Fruit fly (Drosophila melanogaster): ENCODE measurements around the gene Atg1.

The Atg1 gene

DNA sequence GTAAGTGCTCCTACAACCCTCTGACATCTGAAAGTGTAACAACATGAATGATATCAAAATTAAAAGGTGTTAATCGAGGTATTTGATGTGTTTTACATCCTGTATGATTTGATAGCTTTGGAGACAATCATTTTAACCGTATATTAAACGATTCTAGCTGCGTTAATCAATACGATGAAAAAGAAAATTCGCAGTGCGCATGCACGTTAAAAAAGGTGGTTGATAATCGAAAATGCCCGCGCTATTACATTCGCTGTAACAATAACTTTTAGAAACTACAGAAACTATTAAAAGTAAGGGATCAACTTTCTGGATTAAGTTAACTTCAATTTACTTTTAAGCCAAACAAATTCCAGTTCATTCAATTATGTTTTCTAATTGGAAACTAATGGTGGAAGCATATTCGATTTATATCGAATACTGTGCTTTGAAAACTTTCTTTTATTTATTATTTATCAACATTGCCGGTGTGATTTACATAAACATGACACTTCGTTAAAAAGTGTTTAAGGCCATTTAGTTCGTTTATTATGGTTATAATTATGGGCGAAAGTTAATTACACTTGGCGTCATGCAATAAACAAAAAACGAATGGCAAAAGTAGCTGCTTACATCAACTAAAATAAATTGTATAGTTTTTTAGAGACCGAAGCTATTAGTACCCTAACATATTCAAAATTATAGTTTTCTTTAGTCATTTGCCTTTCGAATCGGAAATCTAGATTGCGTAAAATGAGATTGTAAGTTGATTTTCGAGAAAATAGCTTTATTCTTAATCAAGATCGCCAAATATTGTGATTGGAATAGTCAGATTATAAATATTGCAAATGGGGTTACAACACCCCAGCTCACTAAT, 56.0 kb downstream of the Atg1 start:
- TF ChIP-seq Vsx2 (GFP tag; optimal IDR thresholded peaks at IDR 0.05; ENCODE audit: partially characterized antibody) (no peak), Myc (optimal IDR thresholded peaks at IDR 0.05) (no peak), Rel (GFP tag; optimal IDR thresholded peaks at IDR 0.05) (no peak), Rel (tag; optimal IDR thresholded peaks at IDR 0.05) (no peak), psq (GFP tag; optimal IDR thresholded peaks at IDR 0.05) (no peak), brk (GFP tag; optimal IDR thresholded peaks at IDR 0.05) (no peak), fru (GFP tag; optimal IDR thresholded peaks at IDR 0.05) (no peak), CrebA (GFP tag; optimal IDR thresholded peaks at IDR 0.05; ENCODE audit: borderline replicate concordance) (no peak), usp (GFP tag; optimal IDR thresholded peaks at IDR 0.05) (no peak), h (GFP tag; optimal IDR thresholded peaks at IDR 0.05) (no peak), sv (GFP tag; optimal IDR thresholded peaks at IDR 0.05) (no peak), CG9705 (GFP tag; optimal IDR thresholded peaks at IDR 0.05) (no peak), lola (GFP tag; optimal IDR thresholded peaks at IDR 0.05) (no peak), br (GFP tag; optimal IDR thresholded peaks at IDR 0.05) (no peak), GATAd (GFP tag; optimal IDR thresholded peaks at IDR 0.05) (no peak), Sp1 (GFP tag; optimal IDR thresholded peaks at IDR 0.05) (no peak), Abd-B (GFP tag; optimal IDR thresholded peaks at IDR 0.05) (no peak), Hr83 (GFP tag; optimal IDR thresholded peaks at IDR 0.05; ENCODE audit: poor library complexity, severe bottlenecking) (no peak), jim (GFP tag; optimal IDR thresholded peaks at IDR 0.05) (no peak), CG32264 (GFP tag; optimal IDR thresholded peaks at IDR 0.05) (no peak), Hnf4 (GFP tag; optimal IDR thresholded peaks at IDR 0.05) (no peak)

DNA sequence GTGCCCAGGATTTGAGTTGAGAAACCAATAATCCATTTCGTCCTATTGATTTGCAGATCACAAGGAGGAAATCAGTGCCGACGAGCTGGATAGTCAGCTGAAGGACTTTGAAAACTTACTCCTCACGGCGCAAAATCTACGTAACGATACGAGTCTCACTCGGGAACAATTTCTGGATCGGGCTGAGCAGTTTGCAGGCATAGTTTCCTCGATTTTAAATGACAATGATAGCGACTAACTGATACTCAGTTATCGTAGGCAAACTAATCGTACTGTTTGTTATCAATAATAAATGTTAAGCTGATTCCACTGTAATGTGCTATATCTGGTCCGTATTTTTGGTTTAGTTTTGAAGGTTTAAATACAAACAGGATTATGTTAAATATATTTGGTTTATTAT, 58.7 kb downstream of the Atg1 start:
- no peak for TF ChIP-seq woc (GFP tag; optimal IDR thresholded peaks at IDR 0.05)
- no peak for TF ChIP-seq Jra (GFP tag; optimal IDR thresholded peaks at IDR 0.05)
- no peak for TF ChIP-seq Hr78 (GFP tag; optimal IDR thresholded peaks at IDR 0.05)
- TF ChIP-seq GATAd (GFP tag; optimal IDR thresholded peaks at IDR 0.05): no peak
- no peak for TF ChIP-seq rgr (GFP tag; optimal IDR thresholded peaks at IDR 0.05)
- TF ChIP-seq jim (GFP tag; optimal IDR thresholded peaks at IDR 0.05): no peak
- no peak for TF ChIP-seq br (GFP tag; optimal IDR thresholded peaks at IDR 0.05)
- TF ChIP-seq HLH106 (tag; optimal IDR thresholded peaks at IDR 0.05): no peak
- no peak for TF ChIP-seq dmrt93B (GFP tag; optimal IDR thresholded peaks at IDR 0.05)
- TF ChIP-seq Rel (GFP tag; optimal IDR thresholded peaks at IDR 0.05): no peak
- TF ChIP-seq Rel (tag; optimal IDR thresholded peaks at IDR 0.05): no peak
- TF ChIP-seq CG9705 (GFP tag; optimal IDR thresholded peaks at IDR 0.05): no peak
- TF ChIP-seq Myc (optimal IDR thresholded peaks at IDR 0.05): no peak
- TF ChIP-seq Hnf4 (GFP tag; optimal IDR thresholded peaks at IDR 0.05): no peak

DNA sequence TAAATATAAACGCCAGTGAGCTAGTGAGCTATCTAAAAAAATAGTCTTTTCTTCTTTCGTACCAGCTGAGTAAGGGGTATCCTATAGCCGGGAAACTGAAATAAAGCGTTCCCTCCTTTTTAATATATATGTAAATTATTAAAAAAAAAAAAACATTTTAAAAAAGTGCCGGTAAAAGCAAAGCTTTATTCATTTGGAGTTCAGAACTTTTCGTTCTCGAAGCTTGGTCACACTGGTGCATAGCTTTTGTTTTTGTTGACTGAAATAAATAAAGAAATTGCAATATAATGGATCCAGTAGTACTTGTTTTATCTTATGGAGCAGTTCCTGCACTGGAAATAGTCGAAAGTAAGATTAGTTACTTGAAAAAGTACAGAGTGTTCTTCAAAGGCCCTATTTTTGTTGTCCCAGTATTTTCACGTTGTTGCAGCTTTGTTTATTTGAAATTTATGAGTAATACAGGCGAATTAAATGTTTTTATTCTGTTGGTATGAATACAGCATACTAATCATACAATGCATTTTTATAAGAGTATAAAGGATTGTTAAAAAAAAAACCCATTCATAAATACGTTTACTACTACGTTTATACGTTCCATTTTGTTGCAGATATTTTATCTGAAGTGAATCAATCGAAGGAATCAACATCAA, 59.7 kb downstream of the Atg1 start, which contains the start of gene CG32109:
TSS of gene CG32109 (plus strand) at position 224 of the 650 bp plus-strand sequence.
- TF ChIP-seq sage (GFP tag; optimal IDR thresholded peaks at IDR 0.05): peak; percentile 26
- TF ChIP-seq brk (GFP tag; optimal IDR thresholded peaks at IDR 0.05): no peak

DNA sequence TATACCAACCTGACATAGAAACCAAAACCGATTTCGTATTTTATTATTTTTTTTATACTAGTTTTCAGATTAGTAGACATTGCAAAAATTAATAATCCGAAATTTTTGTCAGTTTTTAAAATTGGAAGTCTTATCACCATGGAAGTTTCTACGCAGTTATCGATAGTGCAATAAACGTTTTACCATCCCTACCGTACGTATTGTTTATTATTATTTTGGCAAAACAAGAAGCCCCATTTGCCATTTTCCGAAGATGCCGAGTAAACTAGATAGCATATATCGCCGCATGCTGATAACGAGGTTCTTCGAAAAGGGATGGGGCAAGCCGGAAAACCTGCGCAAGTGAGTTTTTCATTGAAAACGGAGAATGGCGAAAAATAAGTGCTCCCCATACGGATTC, 63.3 kb downstream of the Atg1 start, which contains the start of gene CG32112:
TSS of gene CG32112 (plus strand) at position 111 of the 400 bp plus-strand sequence.
- TF ChIP-seq Hnf4 (GFP tag; optimal IDR thresholded peaks at IDR 0.05) (peak; percentile 56), Myc (optimal IDR thresholded peaks at IDR 0.05) (no peak), fru (GFP tag; optimal IDR thresholded peaks at IDR 0.05) (no peak), Rel (GFP tag; optimal IDR thresholded peaks at IDR 0.05) (no peak), Rel (tag; optimal IDR thresholded peaks at IDR 0.05) (no peak), Sp1 (GFP tag; optimal IDR thresholded peaks at IDR 0.05) (no peak), h (GFP tag; optimal IDR thresholded peaks at IDR 0.05) (no peak), Dif (GFP tag; optimal IDR thresholded peaks at IDR 0.05; ENCODE audit: partially characterized antibody) (no peak), psq (GFP tag; optimal IDR thresholded peaks at IDR 0.05) (peak; percentile 5), sage (GFP tag; optimal IDR thresholded peaks at IDR 0.05) (no peak), Abd-B (GFP tag; optimal IDR thresholded peaks at IDR 0.05) (no peak), sv (GFP tag; optimal IDR thresholded peaks at IDR 0.05) (no peak), OdsH (GFP tag; optimal IDR thresholded peaks at IDR 0.05) (peak; percentile 13), br (GFP tag; optimal IDR thresholded peaks at IDR 0.05) (no peak), dsf (GFP tag; optimal IDR thresholded peaks at IDR 0.05; ENCODE audit: borderline replicate concordance) (peak; percentile 1), Jra (GFP tag; optimal IDR thresholded peaks at IDR 0.05) (peak; percentile 54), tai (GFP tag; optimal IDR thresholded peaks at IDR 0.05) (peak; percentile 50), brk (GFP tag; optimal IDR thresholded peaks at IDR 0.05) (peak; percentile 46), dl (GFP tag; optimal IDR thresholded peaks at IDR 0.05; ENCODE audit: insufficient read depth in 1 of 2, partially characterized antibody in 2 of 2) (no peak)
